Fruit fly (Drosophila melanogaster) whole organism: ENCODE results near the gene CG7367.

ENCODE experiments used
- CG8478 ChIP-seq: fragments of >200 bp; optimal IDR thresholded peaks from 2 replicates; lab custom pipeline; 2018; ENCODE audit warnings: inconsistent platforms
- Dll ChIP-seq: fragments of >200 bp; optimal IDR thresholded peaks from 2 replicates; lab custom pipeline; 2017
- EcR ChIP-seq, 2 experiments: fragments of >200 bp; optimal IDR thresholded peaks; 2 replicates each; lab custom pipeline; 2017; ENCODE audit warnings: missing biosample characterization in 2 of 2, missing genetic modification characterization in 2 of 2, missing genetic modification reagents in 2 of 2
- pan ChIP-seq: fragments of >200 bp; optimal IDR thresholded peaks from 2 replicates; lab custom pipeline; 2017
- psq ChIP-seq: fragments of >200 bp; optimal IDR thresholded peaks from 2 replicates; lab custom pipeline; 2017
- usp ChIP-seq: fragments of >200 bp; optimal IDR thresholded peaks from 2 replicates; lab custom pipeline; 2017; ENCODE audit warnings: missing biosample characterization, missing genetic modification characterization, mixed read lengths

Gene CG7367

DNA sequence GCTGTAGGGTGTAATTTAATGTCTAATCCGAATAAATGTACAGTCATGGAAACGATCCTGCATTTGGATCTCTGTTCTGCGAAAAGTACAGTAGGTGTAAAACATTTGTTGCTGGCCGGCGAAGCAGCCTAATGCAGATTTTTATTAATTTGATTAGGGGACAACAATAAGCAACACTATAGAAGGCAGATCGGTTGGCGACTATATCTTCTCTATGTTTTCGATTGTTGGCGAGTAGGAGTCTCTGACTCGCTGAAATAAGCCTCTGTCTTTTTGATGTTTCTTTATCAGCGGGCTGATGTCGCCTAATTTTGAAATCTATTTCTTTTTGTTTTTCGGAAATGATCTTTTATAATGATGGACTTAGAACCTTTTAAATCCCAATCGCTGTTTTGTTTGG lies 9.5 kb downstream of the CG7367 start:
- TF ChIP-seq Dll (lab: Kevin White, UChicago) (no peak), pan (lab: Kevin White, UChicago) (no peak), EcR (GFP tag; optimal IDR thresholded peaks at IDR 0.05; lab: Kevin White, UChicago) (no peak), usp (no peak), psq (lab: Kevin White, UChicago) (no peak), CG8478 (no peak)

DNA sequence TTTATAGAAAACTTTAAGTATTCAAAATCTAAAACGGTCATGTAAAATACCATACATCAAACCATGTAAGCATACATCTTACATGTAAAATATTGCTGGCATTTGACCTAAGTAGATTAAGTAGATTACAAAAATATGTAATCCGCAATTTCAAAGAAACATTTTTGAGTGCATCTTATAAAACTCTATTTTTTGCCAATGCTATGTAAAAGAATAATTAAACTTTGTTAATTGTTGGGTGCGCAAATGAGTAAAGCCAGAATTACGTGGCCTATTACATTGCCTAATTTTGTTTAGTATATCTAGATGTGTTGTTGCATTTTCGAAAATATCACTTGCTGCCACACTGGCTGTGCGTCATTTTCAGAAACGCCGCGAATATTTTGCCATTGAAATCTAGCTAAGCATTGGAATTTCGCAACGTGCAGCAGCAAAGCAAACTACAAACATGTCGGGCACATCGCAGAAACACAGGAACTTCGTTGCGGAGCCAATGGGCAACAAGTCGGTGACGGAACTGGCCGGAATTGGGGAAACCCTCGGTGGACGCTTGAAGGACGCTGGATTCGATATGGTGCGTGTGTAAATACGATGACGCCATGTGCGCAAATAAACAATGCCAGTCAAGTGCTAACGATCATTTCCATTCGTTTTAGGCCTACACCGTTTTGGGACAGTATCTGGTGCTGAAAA lies 10.3 kb downstream of the CG7367 start, which contains the start of gene baf:
Gene baf (plus strand): TSS at position 303 of the 693 bp plus-strand sequence.
- no peak for TF ChIP-seq psq (lab: Kevin White, UChicago)
- TF ChIP-seq Dll (lab: Kevin White, UChicago), result no peak
- no peak for TF ChIP-seq usp
- TF ChIP-seq CG8478, result no peak
- TF ChIP-seq pan (lab: Kevin White, UChicago), result no peak
- no peak for TF ChIP-seq EcR (GFP tag; optimal IDR thresholded peaks at IDR 0.05; lab: Kevin White, UChicago)

DNA sequence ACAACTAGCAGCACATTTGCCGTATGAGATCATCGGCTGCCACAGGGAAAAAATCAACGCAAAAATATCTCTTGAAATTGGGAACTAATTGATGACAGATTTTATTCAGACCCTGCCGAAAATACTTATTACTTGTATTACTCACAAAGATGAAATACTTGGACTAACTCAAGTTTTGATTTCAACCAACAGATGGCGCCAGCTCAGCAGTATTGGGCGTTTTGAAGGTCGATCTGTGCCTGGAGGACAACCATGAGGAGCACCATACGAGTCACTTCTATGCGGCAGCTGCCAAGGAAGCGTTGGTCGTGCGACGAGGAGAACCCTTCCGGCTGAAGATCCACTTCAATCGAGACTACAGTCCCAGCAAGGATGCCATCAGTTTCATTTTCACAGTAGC lies 15.3 kb downstream of the CG7367 start:
- TF ChIP-seq psq (lab: Kevin White, UChicago), result no peak
- TF ChIP-seq Dll (lab: Kevin White, UChicago), result no peak
- TF ChIP-seq usp, result no peak
- no peak for TF ChIP-seq pan (lab: Kevin White, UChicago)
- TF ChIP-seq CG8478, result no peak
- TF ChIP-seq EcR (GFP tag; optimal IDR thresholded peaks at IDR 0.05; lab: Kevin White, UChicago), result no peak

DNA sequence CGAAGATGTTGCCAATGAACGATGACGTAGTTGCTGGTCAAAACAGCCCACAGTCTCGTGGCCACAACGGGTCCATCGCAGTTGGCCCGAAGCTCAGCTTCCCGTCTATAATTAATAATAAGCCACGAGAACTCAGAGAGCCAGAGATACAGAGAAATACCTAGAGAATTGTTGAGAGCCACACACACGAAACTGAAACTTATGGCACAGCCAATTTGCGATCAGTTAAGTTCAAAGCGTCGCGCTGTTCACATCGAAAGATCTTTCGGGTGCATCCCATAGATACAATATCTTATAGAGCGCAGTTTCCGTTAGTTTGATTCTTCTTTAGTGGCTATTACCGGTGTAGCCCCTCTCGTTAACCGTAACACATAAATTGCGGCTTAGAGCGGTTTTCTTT lies 27.0 kb downstream of the CG7367 start:
- TF ChIP-seq CG8478 (no peak), usp (no peak), psq (lab: Kevin White, UChicago) (no peak), pan (lab: Kevin White, UChicago) (no peak), Dll (lab: Kevin White, UChicago) (no peak), EcR (GFP tag; optimal IDR thresholded peaks at IDR 0.05; lab: Kevin White, UChicago) (no peak)

DNA sequence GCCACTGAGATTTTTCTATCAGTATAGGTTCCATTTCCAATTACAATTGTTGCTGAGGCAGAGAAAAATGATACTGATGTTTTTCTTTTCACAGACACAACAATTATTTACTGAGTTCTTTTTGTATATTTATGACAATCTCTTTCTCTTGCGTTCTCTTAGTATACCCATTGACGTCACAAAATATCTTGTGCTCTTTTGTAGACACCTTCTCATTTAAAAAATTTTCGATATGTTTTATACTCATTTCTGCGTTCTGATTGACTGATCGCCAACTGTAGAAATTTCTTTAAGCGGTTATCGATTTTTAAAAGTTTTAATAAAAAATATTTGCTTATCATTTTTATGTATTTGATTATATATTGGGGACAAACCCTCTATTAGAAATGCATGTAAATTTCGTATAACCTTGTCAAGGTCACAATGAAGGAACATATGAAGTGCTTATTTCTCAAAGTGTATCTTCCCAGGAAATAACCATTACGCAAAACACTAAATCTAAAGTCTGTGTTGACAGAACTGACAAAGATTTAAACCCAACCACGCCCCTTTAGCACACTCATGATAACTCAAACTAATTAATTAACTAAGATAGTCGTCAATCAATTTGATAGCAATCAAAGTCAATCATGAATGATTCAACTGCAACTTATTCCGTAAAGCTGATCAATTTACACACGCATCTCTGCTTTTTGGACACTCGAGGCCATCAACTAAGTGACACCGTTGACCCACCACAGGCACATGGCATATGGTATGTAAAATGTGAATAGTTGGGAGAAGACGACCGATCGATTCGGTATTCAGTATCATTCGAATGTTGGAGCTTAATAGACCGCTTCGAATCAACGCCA lies 28.8 kb downstream of the CG7367 start, which contains the start of the genes Glyat and Tg:
Gene Glyat (minus strand): TSS at position 51 of the 854 bp plus-strand sequence.
Gene Tg (plus strand): TSS at position 804 of the 854 bp plus-strand sequence.
- TF ChIP-seq CG8478, result no peak
- no peak for TF ChIP-seq psq (lab: Kevin White, UChicago)
- TF ChIP-seq Dll (lab: Kevin White, UChicago), result no peak
- TF ChIP-seq usp, result no peak
- TF ChIP-seq pan (lab: Kevin White, UChicago), result no peak
- no peak for TF ChIP-seq EcR (GFP tag; optimal IDR thresholded peaks at IDR 0.05; lab: Kevin White, UChicago)

DNA sequence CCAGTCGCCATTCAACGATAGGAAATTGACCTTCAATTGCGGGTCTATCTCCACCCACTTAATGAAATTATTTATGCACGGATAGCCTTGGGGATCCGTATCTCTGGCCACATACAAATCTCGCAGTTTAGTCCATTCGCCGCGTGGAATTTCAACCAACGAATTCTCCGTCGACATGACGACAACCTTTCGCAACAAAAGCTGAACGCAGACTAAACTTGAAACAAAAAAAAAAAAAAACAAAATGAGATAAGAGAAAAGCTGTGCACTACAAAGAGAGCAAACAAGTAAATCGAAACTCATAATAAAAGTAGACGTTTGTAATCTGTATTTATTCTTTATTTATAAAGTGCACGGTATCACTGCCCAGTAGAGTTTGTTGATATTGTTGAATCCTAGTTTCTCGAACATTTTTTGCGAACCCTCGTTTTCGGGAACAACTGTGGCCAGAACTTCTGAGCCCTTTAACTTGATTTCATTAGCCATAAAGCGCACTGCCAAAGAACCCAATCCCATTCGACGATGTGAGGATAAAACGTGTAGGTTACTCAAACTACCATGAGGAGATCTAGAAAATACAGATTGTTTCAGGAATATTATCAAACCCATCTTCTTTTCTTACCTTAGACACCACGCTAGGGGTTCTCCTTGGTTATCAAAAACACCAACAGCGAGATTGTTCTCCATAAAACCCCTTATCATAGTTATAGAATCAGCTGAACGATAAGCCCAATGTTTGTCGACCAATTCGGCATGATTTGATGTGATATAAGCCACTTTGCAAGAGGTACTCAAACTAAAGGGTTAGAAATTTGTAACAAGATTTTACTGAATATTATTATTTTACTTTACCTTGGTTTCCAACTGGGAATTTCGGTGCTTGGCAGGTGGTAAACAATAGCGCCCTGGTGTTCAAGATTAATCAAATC lies 30.0 kb downstream of the CG7367 start, which contains the start of gene CG12560:
Gene CG12560 (minus strand): TSS at position 195 of the 929 bp plus-strand sequence.
- TF ChIP-seq usp, result no peak
- no peak for TF ChIP-seq psq (lab: Kevin White, UChicago)
- no peak for TF ChIP-seq pan (lab: Kevin White, UChicago)
- TF ChIP-seq EcR (GFP tag; optimal IDR thresholded peaks at IDR 0.05; lab: Kevin White, UChicago), result no peak
- no peak for TF ChIP-seq CG8478
- no peak for TF ChIP-seq Dll (lab: Kevin White, UChicago)

DNA sequence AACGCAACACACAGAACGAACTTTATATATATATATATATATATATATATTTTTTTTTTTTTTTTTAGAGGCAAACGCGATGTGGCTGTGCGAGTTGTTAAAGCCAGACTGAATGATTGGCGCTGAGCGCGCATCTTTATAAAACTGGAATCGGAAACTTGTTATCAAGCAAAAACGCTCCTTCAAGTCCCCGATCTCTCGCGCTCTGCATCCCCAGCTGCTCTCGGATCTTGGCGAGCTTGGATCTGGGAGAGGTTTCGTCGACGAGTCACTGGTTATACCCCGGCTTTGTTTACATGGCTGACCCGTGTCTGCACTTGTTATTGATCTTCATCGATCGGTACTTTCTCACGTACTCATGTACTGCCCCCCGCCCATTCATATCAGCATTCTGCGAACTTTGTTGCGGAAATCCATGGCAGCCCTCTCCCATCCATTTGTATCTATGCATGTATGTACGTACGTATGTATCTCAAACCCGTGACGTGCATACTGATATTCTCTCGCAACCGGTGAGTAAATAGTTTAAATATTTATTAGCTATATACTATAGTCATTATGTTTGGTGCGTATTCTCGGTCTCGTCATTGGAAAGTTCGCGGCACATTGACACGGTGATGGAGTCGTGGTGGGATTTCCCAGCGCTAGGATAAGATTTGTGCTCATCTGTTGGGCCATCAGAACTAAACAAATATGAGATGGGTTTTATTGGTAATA lies 32.3 kb downstream of the CG7367 start, which contains the start of gene Spn28Dc:
Gene Spn28Dc (minus strand): TSS at position 51 of the 717 bp plus-strand sequence.
- no peak for TF ChIP-seq psq (lab: Kevin White, UChicago)
- TF ChIP-seq EcR (GFP tag; optimal IDR thresholded peaks at IDR 0.05; lab: Kevin White, UChicago), result no peak
- TF ChIP-seq CG8478, result no peak
- no peak for TF ChIP-seq usp
- TF ChIP-seq Dll (lab: Kevin White, UChicago), result no peak
- TF ChIP-seq pan (lab: Kevin White, UChicago), result no peak

DNA sequence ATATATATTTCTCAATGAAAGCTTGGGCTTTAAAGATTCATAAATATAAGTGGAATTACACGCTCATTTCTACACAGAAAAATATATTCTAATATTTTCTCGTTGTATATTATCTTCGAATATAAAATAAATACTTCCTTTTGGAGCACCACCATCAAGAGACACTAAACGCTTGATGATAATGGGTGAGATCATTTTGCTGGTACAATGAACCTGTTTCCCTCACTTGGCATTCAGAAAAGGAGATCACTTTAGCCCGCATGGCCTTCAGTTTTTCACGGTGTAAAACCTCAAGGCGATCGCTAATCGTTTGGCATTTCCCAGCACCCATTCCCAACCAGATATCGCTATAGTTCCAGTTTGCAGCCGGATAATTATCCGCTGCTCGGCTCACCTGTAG lies 33.5 kb downstream of the CG7367 start:
- TF ChIP-seq pan (lab: Kevin White, UChicago), result no peak
- TF ChIP-seq usp, result no peak
- no peak for TF ChIP-seq Dll (lab: Kevin White, UChicago)
- no peak for TF ChIP-seq psq (lab: Kevin White, UChicago)
- TF ChIP-seq EcR (GFP tag; optimal IDR thresholded peaks at IDR 0.05; lab: Kevin White, UChicago), result no peak
- TF ChIP-seq CG8478, result no peak

DNA sequence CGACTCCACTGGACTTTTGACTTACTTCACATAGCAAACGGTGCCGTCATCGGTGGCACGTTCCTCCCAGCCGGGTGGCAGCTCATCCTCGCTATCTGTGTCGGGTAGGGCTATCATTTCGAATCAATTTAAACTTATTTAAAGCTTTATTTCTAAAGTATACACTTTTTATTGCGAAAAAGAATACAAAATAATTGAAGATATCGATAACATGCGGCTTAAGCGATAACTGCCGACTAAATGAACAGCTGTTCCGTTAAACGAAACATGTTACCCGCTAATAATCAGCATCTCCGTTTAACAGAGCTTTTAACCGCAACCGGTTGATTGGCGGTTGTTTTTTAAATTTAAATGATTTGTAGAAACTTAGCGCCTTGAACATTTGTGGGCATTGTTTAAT lies 35.5 kb downstream of the CG7367 start, which contains the start of gene Wwox:
Gene Wwox (minus strand): TSS at position 215 of the 400 bp plus-strand sequence.
- TF ChIP-seq EcR (GFP tag; optimal IDR thresholded peaks at IDR 0.05; lab: Kevin White, UChicago), result no peak
- no peak for TF ChIP-seq psq (lab: Kevin White, UChicago)
- TF ChIP-seq usp, result no peak
- no peak for TF ChIP-seq CG8478
